Fruit fly (Drosophila melanogaster) whole organism, embryonic: ENCODE data around the gene ca.
A peak's percentile ranks its signal among the peaks of the same experiment; 100 is the strongest.

ENCODE experiments used
- Adf1 ChIP-seq: fragments of 200-800 bp; sonication (Bioruptor generic); IDR thresholded peaks from 2 replicates; pipeline ENCODE4 v1.3.6; 2022; ENCODE audit warnings: missing biosample characterization, missing genetic modification characterization
- Antp ChIP-seq: fragments of 200-800 bp; sonication (Bioruptor generic); optimal IDR thresholded peaks from 3 replicates; lab custom pipeline; 2016; ENCODE audit warnings: missing biosample characterization, missing genetic modification characterization
- BtbVII ChIP-seq: fragments of 200-800 bp; sonication (Bioruptor generic); optimal IDR thresholded peaks from 3 replicates; lab custom pipeline; 2017; ENCODE audit warnings: missing biosample characterization, mild to moderate bottlenecking, missing genetic modification characterization
- CG10147 ChIP-seq: fragments of 200-800 bp; sonication (Bioruptor generic); optimal IDR thresholded peaks from 2 replicates; lab custom pipeline; 2019; ENCODE audit warnings: missing biosample characterization, mild to moderate bottlenecking, missing genetic modification characterization, moderate library complexity
- CG10654 ChIP-seq: fragments of 200-800 bp; sonication (Bioruptor generic); optimal IDR thresholded peaks from 2 replicates; lab custom pipeline; 2016; ENCODE audit warnings: missing biosample characterization, missing genetic modification characterization
- CG10959 ChIP-seq: fragments of 200-800 bp; sonication (Bioruptor generic); IDR thresholded peaks from 2 replicates; pipeline ENCODE4 v1.3.6; 2022; ENCODE audit warnings: missing biosample characterization, missing genetic modification characterization
- CG11085 ChIP-seq: fragments of 200-800 bp; sonication (Bioruptor generic); IDR thresholded peaks from 2 replicates; pipeline ENCODE4 v1.3.6; 2022; ENCODE audit warnings: missing biosample characterization, missing genetic modification characterization
- CG11504 ChIP-seq: fragments of 200-800 bp; sonication (Bioruptor generic); optimal IDR thresholded peaks from 3 replicates; lab custom pipeline; 2019; ENCODE audit warnings: missing biosample characterization, mild to moderate bottlenecking, missing genetic modification characterization, moderate library complexity
- CG11560 ChIP-seq: fragments of 200-800 bp; sonication (Bioruptor generic); IDR thresholded peaks from 3 replicates; pipeline ENCODE4 v1.3.6; 2022; ENCODE audit warnings: missing biosample characterization, missing genetic modification characterization
- CG12104 ChIP-seq: fragments of 200-800 bp; sonication (Bioruptor generic); optimal IDR thresholded peaks from 3 replicates; lab custom pipeline; 2016; ENCODE audit warnings: missing biosample characterization, missing genetic modification characterization
- CG12155 ChIP-seq: fragments of 200-800 bp; sonication (Bioruptor generic); optimal IDR thresholded peaks from 3 replicates; lab custom pipeline; 2016; ENCODE audit warnings: missing biosample characterization, missing genetic modification characterization
- CG13775 ChIP-seq: fragments of 200-800 bp; sonication (Bioruptor generic); optimal IDR thresholded peaks from 3 replicates; lab custom pipeline; 2017; ENCODE audit warnings: missing biosample characterization, mild to moderate bottlenecking, missing genetic modification characterization
- CG14050 ChIP-seq: fragments of 200-800 bp; sonication (Bioruptor generic); IDR thresholded peaks from 3 replicates; pipeline ENCODE4 v1.3.6; 2022; ENCODE audit warnings: missing biosample characterization, missing genetic modification characterization
- CG17186 ChIP-seq: fragments of 200-800 bp; sonication (Bioruptor generic); optimal IDR thresholded peaks from 3 replicates; lab custom pipeline; 2017; ENCODE audit warnings: missing biosample characterization, missing genetic modification reagents, missing genetic modification characterization
- CG18619 ChIP-seq: fragments of 200-800 bp; sonication (Bioruptor generic); optimal IDR thresholded peaks from 3 replicates; lab custom pipeline; 2017; ENCODE audit warnings: missing biosample characterization, mild to moderate bottlenecking, missing genetic modification characterization
- CG6683 ChIP-seq: fragments of 200-800 bp; sonication (Bioruptor generic); optimal IDR thresholded peaks from 2 replicates; lab custom pipeline; 2017; ENCODE audit warnings: missing biosample characterization, mild to moderate bottlenecking, missing genetic modification characterization, missing genetic modification reagents
- CG8359 ChIP-seq: fragments of 200-800 bp; sonication (Bioruptor generic); optimal IDR thresholded peaks from 2 replicates; lab custom pipeline; 2017; ENCODE audit warnings: missing biosample characterization, mild to moderate bottlenecking, missing genetic modification characterization, borderline replicate concordance
- CG8924 ChIP-seq: fragments of 200-800 bp; optimal IDR thresholded peaks from 3 replicates; lab custom pipeline; 2019; ENCODE audit warnings: missing biosample characterization, mild to moderate bottlenecking, missing genetic modification characterization, moderate library complexity
- CG9437 ChIP-seq: fragments of 200-800 bp; sonication (Bioruptor generic); optimal IDR thresholded peaks from 2 replicates; lab custom pipeline; 2018; ENCODE audit warnings: missing biosample characterization, mild to moderate bottlenecking, missing genetic modification characterization
- D19A ChIP-seq: fragments of 200-800 bp; optimal IDR thresholded peaks from 3 replicates; lab custom pipeline; 2019; ENCODE audit warnings: missing biosample characterization, mild to moderate bottlenecking, missing genetic modification characterization, moderate library complexity
- Dll ChIP-seq: fragments of 200-800 bp; sonication (Bioruptor generic); IDR thresholded peaks from 4 replicates; pipeline ENCODE4 v1.3.6; 2022; ENCODE audit warnings: missing biosample characterization, missing genetic modification characterization; ENCODE audit not compliant: partially characterized antibody
- Dref ChIP-seq: fragments of 200-800 bp; sonication (Bioruptor generic); IDR thresholded peaks from 2 replicates; pipeline ENCODE4 v1.3.6; 2022; ENCODE audit warnings: missing biosample characterization, missing genetic modification characterization
- E2f2 ChIP-seq: fragments of 200-800 bp; sonication (Bioruptor generic); IDR thresholded peaks from 2 replicates; pipeline ENCODE4 v1.3.6; 2022; ENCODE audit warnings: missing biosample characterization, missing genetic modification characterization
- H15 ChIP-seq: fragments of 200-800 bp; sonication (Bioruptor generic); IDR thresholded peaks from 3 replicates; pipeline ENCODE4 v1.3.6; 2022; ENCODE audit warnings: missing biosample characterization, missing genetic modification characterization
- H2.0 ChIP-seq: fragments of 200-800 bp; sonication (Bioruptor generic); IDR thresholded peaks from 2 replicates; pipeline ENCODE4 v1.3.6; 2022; ENCODE audit warnings: missing biosample characterization, missing genetic modification characterization
- Kr ChIP-seq: fragments of 200-800 bp; sonication (Bioruptor generic); optimal IDR thresholded peaks from 2 replicates; lab custom pipeline; 2017; ENCODE audit warnings: missing biosample characterization, mild to moderate bottlenecking, missing genetic modification characterization
- Lhr ChIP-seq: fragments of 200-800 bp; sonication (Bioruptor generic); optimal IDR thresholded peaks from 3 replicates; lab custom pipeline; 2017; ENCODE audit warnings: mild to moderate bottlenecking, missing biosample characterization, missing genetic modification reagents, missing genetic modification characterization
- MTF-1 ChIP-seq: fragments of 200-800 bp; sonication (Bioruptor generic); optimal IDR thresholded peaks from 2 replicates; lab custom pipeline; 2018; ENCODE audit warnings: missing biosample characterization, mild to moderate bottlenecking, missing genetic modification characterization, borderline replicate concordance
- Mrtf ChIP-seq: fragments of 200-800 bp; sonication (Bioruptor generic); IDR thresholded peaks from 3 replicates; pipeline ENCODE4 v1.3.6; 2022; ENCODE audit warnings: missing biosample characterization, missing genetic modification characterization
- Poxn ChIP-seq: fragments of 200-800 bp; sonication (Bioruptor generic); IDR thresholded peaks from 2 replicates; pipeline ENCODE4 v1.3.6; 2022; ENCODE audit warnings: missing biosample characterization, missing genetic modification characterization
- Ptx1 ChIP-seq: fragments of 200-800 bp; sonication (Bioruptor generic); IDR thresholded peaks from 2 replicates; pipeline ENCODE4 v1.3.6; 2022; ENCODE audit warnings: missing biosample characterization, missing genetic modification characterization
- Scr ChIP-seq: fragments of 200-800 bp; sonication (Bioruptor generic); IDR thresholded peaks from 2 replicates; pipeline ENCODE4 v1.3.6; 2022; ENCODE audit warnings: missing biosample characterization, missing genetic modification characterization; ENCODE audit not compliant: partially characterized antibody
- TFAM ChIP-seq: fragments of 200-800 bp; sonication (Bioruptor generic); optimal IDR thresholded peaks from 2 replicates; lab custom pipeline; 2017; ENCODE audit warnings: missing biosample characterization, missing genetic modification characterization, inconsistent platforms
- Taf1 ChIP-seq: fragments of 200-800 bp; sonication (Bioruptor generic); IDR thresholded peaks from 2 replicates; pipeline ENCODE4 v1.3.6; 2022; ENCODE audit warnings: missing biosample characterization, missing genetic modification characterization
- az2 ChIP-seq: fragments of 200-800 bp; sonication (Bioruptor generic); optimal IDR thresholded peaks from 3 replicates; lab custom pipeline; 2016; ENCODE audit warnings: missing biosample characterization, missing genetic modification characterization
- bowl ChIP-seq: fragments of 200-800 bp; sonication (Bioruptor generic); IDR thresholded peaks from 2 replicates; pipeline ENCODE4 v1.3.6; 2022; ENCODE audit warnings: missing biosample characterization, missing genetic modification characterization
- chm ChIP-seq: fragments of 200-800 bp; sonication (Bioruptor generic); IDR thresholded peaks from 2 replicates; pipeline ENCODE4 v1.3.6; 2022; ENCODE audit warnings: missing biosample characterization, missing genetic modification characterization
- crol ChIP-seq: fragments of 200-800 bp; sonication (Bioruptor generic); IDR thresholded peaks from 2 replicates; pipeline ENCODE4 v1.3.6; 2022; ENCODE audit warnings: missing biosample characterization, missing genetic modification characterization
- dpn ChIP-seq, 2 experiments: fragments of 200-800 bp; sonication (Bioruptor generic); optimal IDR thresholded peaks; 3 replicates each; lab custom pipeline; 2016; ENCODE audit warnings: missing biosample characterization in 2 of 2, missing genetic modification characterization in 2 of 2
- hb ChIP-seq: fragments of 200-800 bp; sonication (Bioruptor generic); IDR thresholded peaks from 3 replicates; pipeline ENCODE4 v1.3.6; 2022; ENCODE audit warnings: missing biosample characterization, missing genetic modification characterization; ENCODE audit not compliant: partially characterized antibody
- kni ChIP-seq: fragments of 200-800 bp; sonication (Bioruptor generic); optimal IDR thresholded peaks from 3 replicates; lab custom pipeline; 2017; ENCODE audit warnings: mild to moderate bottlenecking, missing biosample characterization, missing genetic modification reagents, missing genetic modification characterization
- knrl ChIP-seq: fragments of 200-800 bp; sonication (Bioruptor generic); IDR thresholded peaks from 3 replicates; pipeline ENCODE4 v1.3.6; 2022; ENCODE audit warnings: missing biosample characterization, missing genetic modification characterization; ENCODE audit not compliant: partially characterized antibody
- onecut ChIP-seq: fragments of 200-800 bp; sonication (Bioruptor generic); IDR thresholded peaks from 2 replicates; pipeline ENCODE4 v1.3.6; 2022; ENCODE audit warnings: missing biosample characterization, missing genetic modification characterization
- otp ChIP-seq: fragments of 200-800 bp; sonication (Bioruptor generic); IDR thresholded peaks from 3 replicates; pipeline ENCODE4, ENCODE4 v1.3.6; 2022; ENCODE audit warnings: missing biosample characterization, missing genetic modification characterization
- pnt ChIP-seq: fragments of 200-800 bp; sonication (Bioruptor generic); optimal IDR thresholded peaks from 3 replicates; lab custom pipeline; 2016; ENCODE audit warnings: missing biosample characterization, missing genetic modification characterization
- sr ChIP-seq: fragments of 200-800 bp; sonication (Bioruptor generic); IDR thresholded peaks from 3 replicates; pipeline ENCODE4 v1.3.6; 2022; ENCODE audit warnings: missing biosample characterization, missing genetic modification characterization
- ssp ChIP-seq: fragments of 200-800 bp; sonication (Bioruptor generic); IDR thresholded peaks from 2 replicates; pipeline ENCODE4 v1.3.6; 2022; ENCODE audit warnings: missing biosample characterization, missing genetic modification characterization
- ttk ChIP-seq: fragments of 200-800 bp; sonication (Bioruptor generic); IDR thresholded peaks from 2 replicates; pipeline ENCODE4 v2.1.2; 2022; ENCODE audit warnings: missing biosample characterization, missing genetic modification characterization
- z ChIP-seq: fragments of 200-800 bp; sonication (Bioruptor generic); IDR thresholded peaks from 3 replicates; pipeline ENCODE4 v1.3.6; 2022; ENCODE audit warnings: missing biosample characterization, missing genetic modification characterization
- zfh1 ChIP-seq: fragments of 200-800 bp; sonication (Bioruptor generic); IDR thresholded peaks from 3 replicates; pipeline ENCODE4 v1.3.6; 2022; ENCODE audit warnings: missing biosample characterization, missing genetic modification characterization

The ca gene

dm6 chr3R:29802753-29803313, 3.8 kb upstream of the ca start, which contains the start of the genes Etfb and CG7789 (continued):
- TF ChIP-seq hb (GFP tag; lab: Robert Waterston, UW) (0 out of 3 replicates have a peak, but pooled peaks have one; percentile 62), sr (GFP tag; lab: Robert Waterston, UW) (no peak), CG11085 (peak; percentile 74; the same call in 1 of the 2 replicates), CG13775 (GFP tag; lab: Kevin White, UChicago) (peak; percentile 83), Poxn (GFP tag; lab: Robert Waterston, UW) (peak; percentile 40; the same call in 1 of the 2 replicates), CG14050 (peak; percentile 17; the same call in 1 of the 3 replicates), H15 (GFP tag; lab: Robert Waterston, UW) (peak; percentile 61; the same call in 2 of the 3 replicates), Lhr (GFP tag; lab: Kevin White, UChicago) (peak; percentile 25), Dll (peak; percentile 89), CG11504 (tag; lab: Kevin White, UChicago) (no peak), Taf1 (GFP tag; lab: Robert Waterston, UW) (peak; percentile 76), CG18619 (GFP tag; lab: Kevin White, UChicago) (peak; percentile 72), Kr (GFP tag; lab: Kevin White, UChicago) (no peak), MTF-1 (no peak), zfh1 (GFP tag; lab: Robert Waterston, UW) (peak; percentile 78), ssp (GFP tag; lab: Robert Waterston, UW) (peak; percentile 58), Mrtf (GFP tag; lab: Robert Waterston, UW) (peak; percentile 61; the same call in 2 of the 3 replicates), E2f2 (peak; percentile 70), knrl (GFP tag; lab: Robert Waterston, UW) (peak; percentile 85), CG8359 (GFP tag; lab: Kevin White, UChicago) (no peak), dpn (GFP tag; optimal IDR thresholded peaks at IDR 0.05; lab: Kevin White, UChicago) (peak; percentile 71 to 85), BtbVII (no peak), CG6683 (GFP tag; lab: Kevin White, UChicago) (no peak), H2.0 (GFP tag; lab: Robert Waterston, UW) (peak; percentile 71), CG12155 (GFP tag; lab: Kevin White, UChicago) (peak; percentile 69), CG12104 (GFP tag; lab: Kevin White, UChicago) (peak; percentile 51), Dref (peak; percentile 50), TFAM (GFP tag; lab: Kevin White, UChicago) (no peak), onecut (GFP tag; lab: Robert Waterston, UW) (peak; percentile 57), CG9437 (GFP tag; lab: Kevin White, UChicago) (no peak), Scr (GFP tag; lab: Robert Waterston, UW) (peak; percentile 89), crol (GFP tag; lab: Robert Waterston, UW) (peak; percentile 98), CG8924 (peak; percentile 36), CG10959 (no peak), D19A (tag; lab: Kevin White, UChicago) (no peak), chm (GFP tag; lab: Robert Waterston, UW) (peak; percentile 69), az2 (GFP tag; lab: Kevin White, UChicago) (peak; percentile 65), Antp (GFP tag; lab: Kevin White, UChicago) (peak; percentile 82), pnt (GFP tag; lab: Kevin White, UChicago) (peak; percentile 55), bowl (GFP tag; lab: Robert Waterston, UW) (peak; percentile 37; the same call in 1 of the 2 replicates), CG17186 (GFP tag; lab: Kevin White, UChicago) (peak; percentile 44), otp (peak; percentile 61; the same call in 2 of the 3 replicates), ttk (GFP tag; lab: Robert Waterston, UW) (peak; percentile 74), CG10654 (peak; percentile 44), kni (GFP tag; lab: Kevin White, UChicago) (no peak), Ptx1 (GFP tag; lab: Robert Waterston, UW) (peak; percentile 78), Adf1 (GFP tag; lab: Robert Waterston, UW) (peak; percentile 77), z (GFP tag; lab: Robert Waterston, UW) (0 out of 3 replicates have a peak, but pooled peaks have one; percentile 6), CG11560 (tag; lab: Robert Waterston, UW) (peak; percentile 35; the same call in 1 of the 3 replicates), CG10147 (no peak)
